Worm (Caenorhabditis elegans): ENCODE data around the gene F14F7.7.

The F14F7.7 gene

ce11 chrIII:13071432-13072259 lies 40.9 kb downstream of the F14F7.7 start:
- no peak for TF ChIP-seq tbx-11 (GFP tag; IDR thresholded peaks at IDR 0.05)
- no peak for TF ChIP-seq hnd-1 (tag; optimal IDR thresholded peaks at IDR 0.05)
- no peak for TF ChIP-seq hmbx-1 (tag; optimal IDR thresholded peaks at IDR 0.05)
- no peak for TF ChIP-seq scrt-1 (GFP tag; IDR thresholded peaks at IDR 0.05)
- peak; percentile 12; the same call in 1 of the 2 replicates for TF ChIP-seq sea-1 (GFP tag; conservative IDR thresholded peaks at IDR 0.05)
- no peak for TF ChIP-seq F13C5.2 (tag; optimal IDR thresholded peaks at IDR 0.05)
- no peak for TF ChIP-seq tra-4 (tag; optimal IDR thresholded peaks at IDR 0.05)
- TF ChIP-seq ama-1 (optimal IDR thresholded peaks at IDR 0.05): peak; percentile 4
- no peak for TF ChIP-seq ets-7 (tag; optimal IDR thresholded peaks at IDR 0.05)
- no peak for TF ChIP-seq aly-1 (tag; optimal IDR thresholded peaks at IDR 0.05)
- no peak for TF ChIP-seq flt-1 (GFP tag; IDR thresholded peaks at IDR 0.05)
- TF ChIP-seq tbx-37 (GFP tag; conservative IDR thresholded peaks at IDR 0.05): 0 out of 2 replicates have a peak, but pooled peaks have one; percentile 28
- TF ChIP-seq pes-1 (GFP tag; IDR thresholded peaks at IDR 0.05): 0 out of 2 replicates have a peak, but pooled peaks have one; percentile 6
- TF ChIP-seq ceh-13 (GFP tag; optimal IDR thresholded peaks at IDR 0.05): no peak
- no peak for TF ChIP-seq ceh-36 (tag; optimal IDR thresholded peaks at IDR 0.05)
- no peak for TF ChIP-seq B0310.2 (tag; optimal IDR thresholded peaks at IDR 0.05)
- TF ChIP-seq hmg-4 (GFP tag; optimal IDR thresholded peaks at IDR 0.05): no peak

Data from whole organism, early embryonic.